Worm (Caenorhabditis elegans) whole organism, early embryonic: ENCODE measurements around the gene Y57A10A.2.
A peak's percentile ranks its signal among the peaks of the same experiment; 100 is the strongest.
"Not testable (repeated sequence)": the region's sequence is repeated elsewhere in the genome, so short reads cannot be mapped to it uniquely, and the experiment has no call there.

ENCODE experiments used
- B0310.2 ChIP-seq: sonication (generic microtip); optimal IDR thresholded peaks from 2 replicates; lab custom pipeline; 2016; ENCODE audit warnings: mild to moderate bottlenecking, missing genetic modification characterization, missing compliant biosample characterization
- F13C5.2 ChIP-seq: sonication (generic microtip); optimal IDR thresholded peaks from 2 replicates; lab custom pipeline; 2017; ENCODE audit warnings: mild to moderate bottlenecking, missing genetic modification characterization, inconsistent platforms, missing compliant biosample characterization
- aly-1 ChIP-seq: sonication (generic microtip); optimal IDR thresholded peaks from 2 replicates; lab custom pipeline; 2016; ENCODE audit warnings: missing genetic modification characterization, missing compliant biosample characterization
- ama-1 ChIP-seq: fragments of 150-350 bp; optimal IDR thresholded peaks from 2 replicates; lab custom pipeline; 2014
- ceh-13 ChIP-seq: fragments of 200-800 bp; sonication (Bioruptor generic); optimal IDR thresholded peaks from 2 replicates; lab custom pipeline; 2018; ENCODE audit warnings: mild to moderate bottlenecking, missing genetic modification characterization, missing compliant biosample characterization
- ceh-36 ChIP-seq: sonication (generic microtip); optimal IDR thresholded peaks from 2 replicates; lab custom pipeline; 2016; ENCODE audit warnings: missing genetic modification characterization, inconsistent platforms, missing compliant biosample characterization
- ets-7 ChIP-seq: sonication (generic microtip); optimal IDR thresholded peaks from 2 replicates; lab custom pipeline; 2016; ENCODE audit warnings: missing genotype, missing genetic modification characterization, missing compliant biosample characterization
- flt-1 ChIP-seq: fragments of 200-800 bp; sonication (Bioruptor generic); IDR thresholded peaks from 2 replicates; pipeline ENCODE4 v1.3.6; 2022; ENCODE audit warnings: missing genetic modification characterization, missing compliant biosample characterization
- hmbx-1 ChIP-seq: sonication (generic microtip); optimal IDR thresholded peaks from 2 replicates; lab custom pipeline; 2016; ENCODE audit warnings: mild to moderate bottlenecking, missing genetic modification characterization, missing compliant biosample characterization
- hmg-4 ChIP-seq: fragments of 200-800 bp; sonication (Bioruptor generic); optimal IDR thresholded peaks from 2 replicates; lab custom pipeline; 2018; ENCODE audit warnings: mild to moderate bottlenecking, missing genetic modification characterization, missing compliant biosample characterization
- hnd-1 ChIP-seq: sonication (generic microtip); optimal IDR thresholded peaks from 2 replicates; lab custom pipeline; 2016; ENCODE audit warnings: missing genetic modification characterization, missing compliant biosample characterization
- pes-1 ChIP-seq: fragments of 200-800 bp; sonication (Bioruptor generic); IDR thresholded peaks from 2 replicates; pipeline ENCODE4 v1.3.6; 2022; ENCODE audit warnings: missing genetic modification reagents, missing genetic modification characterization, missing compliant biosample characterization
- scrt-1 ChIP-seq: fragments of 200-800 bp; sonication (Bioruptor generic); IDR thresholded peaks from 2 replicates; pipeline ENCODE4 v1.3.6; 2022; ENCODE audit warnings: missing genetic modification characterization, missing compliant biosample characterization
- sea-1 ChIP-seq: fragments of 200-800 bp; sonication (Bioruptor generic); conservative IDR thresholded peaks from 2 replicates; pipeline ENCODE4 v1.3.6; 2022; ENCODE audit warnings: missing genetic modification characterization, missing compliant biosample characterization
- tbx-11 ChIP-seq: fragments of 200-800 bp; sonication (Bioruptor generic); IDR thresholded peaks from 2 replicates; pipeline ENCODE4 v1.3.6; 2022; ENCODE audit warnings: missing genetic modification characterization, missing compliant biosample characterization
- tbx-37 ChIP-seq: fragments of 200-800 bp; sonication (Bioruptor generic); conservative IDR thresholded peaks from 2 replicates; pipeline ENCODE4 v1.3.6; 2022; ENCODE audit warnings: missing genetic modification reagents, missing genetic modification characterization, missing compliant biosample characterization
- tra-4 ChIP-seq: sonication (generic microtip); optimal IDR thresholded peaks from 2 replicates; lab custom pipeline; 2017; ENCODE audit warnings: missing genetic modification characterization, missing compliant biosample characterization

Gene Y57A10A.2

ce11 chrII:12164539-12164938 is 17.1 kb downstream of the Y57A10A.2 start, which contains the start of gene Y57A10A.8:
Gene Y57A10A.8, plus strand, starts transcription at chrII:12164839.
- not testable (repeated sequence) for TF ChIP-seq scrt-1; hmg-4; ets-7 (tag; lab: Kevin White, UChicago)

- TF ChIP-seq ceh-36: peak; percentile 92
- no peak for TF ChIP-seq aly-1
- TF ChIP-seq hmbx-1: no peak
- TF ChIP-seq sea-1: no peak
Measured at ce11 chrII:12169487-12170128, 22.2 kb downstream of the Y57A10A.2 start.

ce11 chrII:12172273-12172672 is 24.8 kb downstream of the Y57A10A.2 start, which contains the start of gene rol-1:
Gene rol-1, plus strand, starts transcription at chrII:12172573.
- TF ChIP-seq F13C5.2 (tag; lab: Kevin White, UChicago) (no peak), flt-1 (GFP tag; lab: Robert Waterston, UW) (no peak), tbx-37 (no peak), ama-1 (lab: Kevin White, UChicago) (no peak), hmbx-1 (no peak), hnd-1 (tag; lab: Kevin White, UChicago) (no peak), pes-1 (GFP tag; lab: Robert Waterston, UW) (no peak), scrt-1 (no peak), sea-1 (no peak), ceh-36 (no peak), aly-1 (no peak), tbx-11 (GFP tag; lab: Robert Waterston, UW) (no peak), ets-7 (tag; lab: Kevin White, UChicago) (no peak), ceh-13 (GFP tag; lab: Kevin White, UChicago) (no peak), hmg-4 (no peak), B0310.2 (tag; lab: Kevin White, UChicago) (no peak), tra-4 (tag; lab: Kevin White, UChicago) (no peak)

ce11 chrII:12175398-12175797 is 28.0 kb downstream of the Y57A10A.2 start:
- TF ChIP-seq pes-1 (GFP tag; lab: Robert Waterston, UW) (no peak), tbx-11 (GFP tag; lab: Robert Waterston, UW) (0 out of 2 replicates have a peak, but pooled peaks have one; percentile 21)

- TF ChIP-seq tra-4 (tag; lab: Kevin White, UChicago) (no peak), hnd-1 (tag; lab: Kevin White, UChicago) (no peak), F13C5.2 (tag; lab: Kevin White, UChicago) (no peak), B0310.2 (tag; lab: Kevin White, UChicago) (no peak), ama-1 (lab: Kevin White, UChicago) (no peak), flt-1 (GFP tag; lab: Robert Waterston, UW) (no peak), aly-1 (no peak), hmbx-1 (no peak), tbx-37 (no peak), sea-1 (no peak), pes-1 (GFP tag; lab: Robert Waterston, UW) (no peak), hmg-4 (no peak), ets-7 (tag; lab: Kevin White, UChicago) (no peak), scrt-1 (no peak), tbx-11 (GFP tag; lab: Robert Waterston, UW) (no peak), ceh-13 (GFP tag; lab: Kevin White, UChicago) (no peak), ceh-36 (no peak)
Measured at ce11 chrII:12176521-12176920, 29.1 kb downstream of the Y57A10A.2 start.

- TF ChIP-seq tbx-11 (GFP tag; lab: Robert Waterston, UW) (no peak), flt-1 (GFP tag; lab: Robert Waterston, UW) (no peak)
Measured at ce11 chrII:12184857-12185256, 37.4 kb downstream of the Y57A10A.2 start, which contains the start of gene Y57A10A.13. Gene Y57A10A.13, minus strand, starts transcription at chrII:12184902.

- no peak for TF ChIP-seq pes-1 (GFP tag; lab: Robert Waterston, UW)
- TF ChIP-seq flt-1 (GFP tag; lab: Robert Waterston, UW): no peak
- TF ChIP-seq tbx-11 (GFP tag; lab: Robert Waterston, UW): no peak
- no peak for TF ChIP-seq scrt-1
- no peak for TF ChIP-seq ets-7 (tag; lab: Kevin White, UChicago)
- TF ChIP-seq tra-4 (tag; lab: Kevin White, UChicago): no peak
- no peak for TF ChIP-seq hmbx-1
- TF ChIP-seq tbx-37: no peak
- no peak for TF ChIP-seq sea-1
- TF ChIP-seq hnd-1 (tag; lab: Kevin White, UChicago): no peak
- TF ChIP-seq ama-1 (lab: Kevin White, UChicago): no peak
- TF ChIP-seq ceh-13 (GFP tag; lab: Kevin White, UChicago): no peak
- no peak for TF ChIP-seq hmg-4
- TF ChIP-seq ceh-36: no peak
- no peak for TF ChIP-seq F13C5.2 (tag; lab: Kevin White, UChicago)
- TF ChIP-seq B0310.2 (tag; lab: Kevin White, UChicago): no peak
- TF ChIP-seq aly-1: no peak
Measured at ce11 chrII:12185710-12186109, 38.3 kb downstream of the Y57A10A.2 start, which contains the start of gene Y57A10A.14. Gene Y57A10A.14, plus strand, starts transcription at chrII:12185937.

- TF ChIP-seq sea-1: no peak
- TF ChIP-seq tbx-37: no peak
- no peak for TF ChIP-seq pes-1 (GFP tag; lab: Robert Waterston, UW)
- no peak for TF ChIP-seq tbx-11 (GFP tag; lab: Robert Waterston, UW)
- no peak for TF ChIP-seq flt-1 (GFP tag; lab: Robert Waterston, UW)
- TF ChIP-seq hmbx-1: no peak
- no peak for TF ChIP-seq ceh-13 (GFP tag; lab: Kevin White, UChicago)
- TF ChIP-seq tra-4 (tag; lab: Kevin White, UChicago): no peak
- no peak for TF ChIP-seq aly-1
- TF ChIP-seq hnd-1 (tag; lab: Kevin White, UChicago): no peak
Measured at ce11 chrII:12186726-12187125, 39.3 kb downstream of the Y57A10A.2 start.
